Worm (Caenorhabditis elegans) whole organism, late embryonic: Measurements from ENCODE around the gene R13A5.15.

Experiments
- ahr-1 ChIP-seq: sonication (generic microtip); optimal IDR thresholded peaks from 2 replicates; lab custom pipeline; 2016; ENCODE audit warnings: missing genetic modification characterization, missing compliant biosample characterization
- ama-1 ChIP-seq: fragments of 150-350 bp; optimal IDR thresholded peaks from 2 replicates; lab custom pipeline; 2014
- ceh-22 ChIP-seq: sonication (generic microtip); optimal IDR thresholded peaks from 2 replicates; lab custom pipeline; 2017; ENCODE audit warnings: missing biosample characterization, missing genetic modification characterization
- ceh-9 ChIP-seq: sonication (generic microtip); optimal IDR thresholded peaks from 2 replicates; lab custom pipeline; 2016; ENCODE audit warnings: mild to moderate bottlenecking, missing genetic modification characterization, inconsistent platforms, missing compliant biosample characterization
- fax-1 ChIP-seq: sonication (generic microtip); optimal IDR thresholded peaks from 2 replicates; lab custom pipeline; 2016; ENCODE audit warnings: missing genotype, missing genetic modification characterization, missing compliant biosample characterization
- fkh-10 ChIP-seq: fragments of 150-350 bp; optimal IDR thresholded peaks from 2 replicates; lab custom pipeline; 2014; ENCODE audit warnings: missing biosample characterization, missing genetic modification reagents, missing genetic modification characterization
- hlh-13 ChIP-seq: fragments of 200-800 bp; sonication (Bioruptor generic); optimal IDR thresholded peaks from 2 replicates; lab custom pipeline; 2018; ENCODE audit warnings: mild to moderate bottlenecking, missing genetic modification characterization, missing compliant biosample characterization
- nfya-1 ChIP-seq: sonication (generic microtip); optimal IDR thresholded peaks from 2 replicates; lab custom pipeline; 2017; ENCODE audit warnings: missing genetic modification characterization, mild to moderate bottlenecking, missing compliant biosample characterization, antibody characterized with exemption, moderate library complexity
- odd-2 ChIP-seq: sonication (generic microtip); optimal IDR thresholded peaks from 2 replicates; lab custom pipeline; 2017; ENCODE audit warnings: antibody characterized with exemption, mild to moderate bottlenecking, missing genetic modification characterization, missing compliant biosample characterization
- pax-1 ChIP-seq: fragments of 150-350 bp; optimal IDR thresholded peaks from 2 replicates; lab custom pipeline; 2014; ENCODE audit warnings: missing biosample characterization, missing genetic modification characterization
- pha-4 ChIP-seq: fragments of 150-350 bp; optimal IDR thresholded peaks from 2 replicates; lab custom pipeline; 2018; ENCODE audit warnings: missing biosample characterization, missing genetic modification reagents, missing genetic modification characterization
- tbx-2 ChIP-seq: sonication (generic microtip); optimal IDR thresholded peaks from 2 replicates; lab custom pipeline; 2016; ENCODE audit warnings: missing genetic modification characterization, missing compliant biosample characterization
- ztf-16 ChIP-seq: sonication (generic microtip); optimal IDR thresholded peaks from 2 replicates; lab custom pipeline; 2017; ENCODE audit warnings: missing genetic modification characterization, missing compliant biosample characterization

DNA sequence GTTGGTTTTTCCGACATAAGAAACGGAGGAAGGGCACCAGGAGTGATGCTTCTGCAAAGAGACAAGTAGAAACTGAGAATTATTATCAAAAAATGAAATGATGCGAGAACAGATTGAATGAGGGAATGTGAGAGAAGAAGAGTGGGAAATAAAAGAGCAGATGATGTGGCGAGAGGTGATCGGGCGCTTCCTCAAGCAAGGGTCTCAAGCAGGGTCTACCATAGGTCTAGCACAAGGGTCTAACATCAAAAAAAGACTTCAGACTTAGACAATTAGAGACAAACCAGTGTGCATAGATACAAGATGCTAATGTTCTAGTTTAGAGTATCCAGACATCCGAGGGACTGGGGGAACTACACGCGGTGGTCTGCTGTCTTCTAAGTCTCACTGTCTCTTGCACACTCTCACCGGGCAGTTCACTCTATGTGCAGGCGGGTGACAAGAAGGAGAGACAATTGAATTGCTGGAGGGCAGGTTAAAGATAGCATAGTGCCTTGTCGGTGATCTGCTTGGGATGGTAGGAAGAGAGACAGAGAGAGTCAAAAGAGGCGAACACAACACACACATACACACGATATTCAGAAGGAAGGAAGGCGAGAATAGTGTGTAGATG is 17.9 kb downstream of the R13A5.15 start, which contains the start of gene R13A5.7:
- no peak for TF ChIP-seq ztf-16
- TF ChIP-seq tbx-2 (tag; lab: Kevin White, UChicago) = peak; percentile 83
- TF ChIP-seq ceh-22 (tag; lab: Kevin White, UChicago) = no peak
- TF ChIP-seq fax-1 = no peak
- TF ChIP-seq ama-1 (lab: Kevin White, UChicago) = no peak
- TF ChIP-seq ceh-9 = no peak
- no peak for TF ChIP-seq fkh-10
- peak; percentile 83 for TF ChIP-seq nfya-1 (tag; lab: Kevin White, UChicago)
- TF ChIP-seq ahr-1 (tag; lab: Kevin White, UChicago) = no peak
- TF ChIP-seq hlh-13 (GFP tag; lab: Kevin White, UChicago) = no peak
- TF ChIP-seq pha-4 = no peak
- no peak for TF ChIP-seq odd-2
- TF ChIP-seq pax-1 = no peak
